Fruit fly (Drosophila melanogaster) whole organism, embryonic: ENCODE measurements around the gene MESR6.

Experiments
- ATbp ChIP-seq: fragments of 200-800 bp; sonication (Bioruptor generic); optimal IDR thresholded peaks from 2 replicates; lab custom pipeline; 2017; ENCODE audit warnings: missing biosample characterization, mild to moderate bottlenecking, missing genetic modification characterization, missing genetic modification reagents
- Asciz ChIP-seq: fragments of 200-800 bp; sonication (Bioruptor generic); optimal IDR thresholded peaks from 2 replicates; lab custom pipeline; 2017; ENCODE audit warnings: missing biosample characterization, mild to moderate bottlenecking, missing genetic modification characterization, missing genetic modification reagents
- CG10147 ChIP-seq: fragments of 200-800 bp; sonication (Bioruptor generic); optimal IDR thresholded peaks from 2 replicates; lab custom pipeline; 2019; ENCODE audit warnings: missing biosample characterization, mild to moderate bottlenecking, missing genetic modification characterization, moderate library complexity
- CG10209 ChIP-seq: fragments of 200-800 bp; sonication (Bioruptor generic); optimal IDR thresholded peaks from 3 replicates; lab custom pipeline; 2017; ENCODE audit warnings: missing biosample characterization, mild to moderate bottlenecking, missing genetic modification characterization, missing genetic modification reagents
- CG10267 ChIP-seq: fragments of 200-800 bp; sonication (Bioruptor generic); optimal IDR thresholded peaks from 2 replicates; lab custom pipeline; 2018; ENCODE audit warnings: missing biosample characterization, mild to moderate bottlenecking, missing genetic modification characterization, moderate library complexity
- CG10366 ChIP-seq: fragments of 200-800 bp; sonication (Bioruptor generic); IDR thresholded peaks from 2 replicates; pipeline ENCODE4 v1.3.6; 2022; ENCODE audit warnings: missing biosample characterization, missing genetic modification characterization
- CG10431 ChIP-seq: fragments of 200-800 bp; sonication (Bioruptor generic); optimal IDR thresholded peaks from 3 replicates; lab custom pipeline; 2018; ENCODE audit warnings: missing biosample characterization, mild to moderate bottlenecking, missing genetic modification characterization
- CG12299 ChIP-seq: fragments of 200-800 bp; sonication (Bioruptor generic); optimal IDR thresholded peaks from 2 replicates; lab custom pipeline; 2018; ENCODE audit warnings: missing biosample characterization, mild to moderate bottlenecking, missing genetic modification characterization
- CG15601 ChIP-seq: fragments of 200-800 bp; sonication (Bioruptor generic); optimal IDR thresholded peaks from 3 replicates; lab custom pipeline; 2019; ENCODE audit warnings: missing biosample characterization, mild to moderate bottlenecking, missing genetic modification characterization, moderate library complexity
- CG17359 ChIP-seq: fragments of 200-800 bp; sonication (Bioruptor generic); optimal IDR thresholded peaks from 3 replicates; lab custom pipeline; 2018; ENCODE audit warnings: missing biosample characterization, mild to moderate bottlenecking, missing genetic modification characterization, moderate library complexity
- CG17385 ChIP-seq: fragments of 200-800 bp; sonication (Bioruptor generic); optimal IDR thresholded peaks from 3 replicates; lab custom pipeline; 2018; ENCODE audit warnings: missing biosample characterization, mild to moderate bottlenecking, missing genetic modification characterization
- CG17829 ChIP-seq: fragments of 200-800 bp; optimal IDR thresholded peaks from 2 replicates; lab custom pipeline; 2019; ENCODE audit warnings: missing biosample characterization, mild to moderate bottlenecking, missing genetic modification characterization, moderate library complexity
- CG18619 ChIP-seq: fragments of 200-800 bp; sonication (Bioruptor generic); optimal IDR thresholded peaks from 3 replicates; lab custom pipeline; 2017; ENCODE audit warnings: missing biosample characterization, mild to moderate bottlenecking, missing genetic modification characterization
- CG2712 ChIP-seq: fragments of 200-800 bp; optimal IDR thresholded peaks from 3 replicates; lab custom pipeline; 2019; ENCODE audit warnings: missing biosample characterization, mild to moderate bottlenecking, missing genetic modification characterization, moderate library complexity
- CG30403 ChIP-seq: fragments of 200-800 bp; sonication (Bioruptor generic); optimal IDR thresholded peaks from 3 replicates; lab custom pipeline; 2016; ENCODE audit warnings: missing biosample characterization, missing genetic modification characterization
- CG33213 ChIP-seq: fragments of 200-800 bp; sonication (Bioruptor generic); optimal IDR thresholded peaks from 3 replicates; lab custom pipeline; 2016; ENCODE audit warnings: missing biosample characterization, missing genetic modification characterization
- CG3407 ChIP-seq: fragments of 200-800 bp; sonication (Bioruptor generic); optimal IDR thresholded peaks from 2 replicates; lab custom pipeline; 2018; ENCODE audit warnings: missing biosample characterization, mild to moderate bottlenecking, missing genetic modification characterization
- CG4424 ChIP-seq: fragments of 200-800 bp; sonication (Bioruptor generic); optimal IDR thresholded peaks from 3 replicates; lab custom pipeline; 2016; ENCODE audit warnings: missing biosample characterization, missing genetic modification characterization
- CG6254 ChIP-seq: fragments of 200-800 bp; sonication (Bioruptor generic); optimal IDR thresholded peaks from 3 replicates; lab custom pipeline; 2017; ENCODE audit warnings: mild to moderate bottlenecking, missing biosample characterization, missing genetic modification reagents, missing genetic modification characterization
- CG7839 ChIP-seq: fragments of 200-800 bp; sonication (Bioruptor generic); optimal IDR thresholded peaks from 3 replicates; lab custom pipeline; 2018; ENCODE audit warnings: missing biosample characterization, mild to moderate bottlenecking, missing genetic modification characterization, moderate library complexity
- CG9437 ChIP-seq: fragments of 200-800 bp; sonication (Bioruptor generic); optimal IDR thresholded peaks from 2 replicates; lab custom pipeline; 2018; ENCODE audit warnings: missing biosample characterization, mild to moderate bottlenecking, missing genetic modification characterization
- CG9727 ChIP-seq: fragments of 200-800 bp; sonication (Bioruptor generic); optimal IDR thresholded peaks from 3 replicates; lab custom pipeline; 2017; ENCODE audit warnings: missing biosample characterization, mild to moderate bottlenecking, missing genetic modification characterization
- CoRest ChIP-seq: fragments of 200-800 bp; sonication (Bioruptor generic); optimal IDR thresholded peaks from 3 replicates; lab custom pipeline; 2018; ENCODE audit warnings: missing biosample characterization, mild to moderate bottlenecking, missing genetic modification characterization, moderate library complexity
- Eip74EF ChIP-seq, 2 experiments: fragments of 200-800 bp in 1 of 2; fragments of >200 bp in 1 of 2; sonication (Bioruptor generic) in 1 of 2; optimal IDR thresholded peaks; 2 replicates each; lab custom pipeline; 2017 to 2019; ENCODE audit warnings: missing biosample characterization in 2 of 2, missing genetic modification characterization in 2 of 2, mild to moderate bottlenecking in 1 of 2, moderate library complexity in 1 of 2
- Fer2 ChIP-seq: fragments of 200-800 bp; sonication (Bioruptor generic); optimal IDR thresholded peaks from 2 replicates; lab custom pipeline; 2018; ENCODE audit warnings: missing biosample characterization, mild to moderate bottlenecking, missing genetic modification characterization, moderate library complexity
- Meics ChIP-seq: fragments of 200-800 bp; sonication (Bioruptor generic); optimal IDR thresholded peaks from 2 replicates; lab custom pipeline; 2017; ENCODE audit warnings: missing biosample characterization, mild to moderate bottlenecking, missing genetic modification characterization
- NC2β ChIP-seq: fragments of 200-800 bp; sonication (Bioruptor generic); optimal IDR thresholded peaks from 2 replicates; lab custom pipeline; 2016; ENCODE audit warnings: missing biosample characterization, missing genetic modification characterization
- NK7.1 ChIP-seq: fragments of 200-800 bp; sonication (Bioruptor generic); optimal IDR thresholded peaks from 3 replicates; lab custom pipeline; 2016; ENCODE audit warnings: missing biosample characterization, missing genetic modification characterization
- Opbp ChIP-seq: fragments of 200-800 bp; sonication (Bioruptor generic); IDR thresholded peaks from 3 replicates; pipeline ENCODE4 v1.3.6; 2022; ENCODE audit warnings: missing biosample characterization, missing genetic modification characterization; ENCODE audit not compliant: partially characterized antibody
- Ptx1 ChIP-seq: fragments of 200-800 bp; sonication (Bioruptor generic); IDR thresholded peaks from 2 replicates; pipeline ENCODE4 v1.3.6; 2022; ENCODE audit warnings: missing biosample characterization, missing genetic modification characterization
- Spps ChIP-seq: fragments of 200-800 bp; sonication (Bioruptor generic); optimal IDR thresholded peaks from 2 replicates; lab custom pipeline; 2018; ENCODE audit warnings: missing biosample characterization, mild to moderate bottlenecking, missing genetic modification characterization
- Ssrp ChIP-seq: fragments of 200-800 bp; sonication (Bioruptor generic); optimal IDR thresholded peaks from 2 replicates; lab custom pipeline; 2018; ENCODE audit warnings: missing biosample characterization, mild to moderate bottlenecking, missing genetic modification characterization, moderate library complexity
- Xbp1 ChIP-seq: fragments of 200-800 bp; sonication (Bioruptor generic); optimal IDR thresholded peaks from 3 replicates; lab custom pipeline; 2016; ENCODE audit warnings: missing biosample characterization, mild to moderate bottlenecking, missing genetic modification characterization
- Xrp1 ChIP-seq: fragments of 200-800 bp; sonication (Bioruptor generic); IDR thresholded peaks from 2 replicates; pipeline ENCODE4 v1.3.6; 2022; ENCODE audit warnings: missing biosample characterization, missing genetic modification characterization
- ash1 ChIP-seq: fragments of 200-800 bp; sonication (Bioruptor generic); optimal IDR thresholded peaks from 2 replicates; lab custom pipeline; 2018; ENCODE audit warnings: missing biosample characterization, mild to moderate bottlenecking, missing genetic modification characterization
- az2 ChIP-seq: fragments of 200-800 bp; sonication (Bioruptor generic); optimal IDR thresholded peaks from 3 replicates; lab custom pipeline; 2016; ENCODE audit warnings: missing biosample characterization, missing genetic modification characterization
- bsh ChIP-seq, 2 experiments: fragments of 200-800 bp; sonication (Bioruptor generic); optimal IDR thresholded peaks; 2 replicates each; lab custom pipeline; 2017 to 2018; ENCODE audit warnings: mild to moderate bottlenecking in 2 of 2, missing biosample characterization in 2 of 2, missing genetic modification characterization in 2 of 2, moderate library complexity in 1 of 2
- chinmo ChIP-seq: fragments of 200-800 bp; sonication (Bioruptor generic); IDR thresholded peaks from 4 replicates; pipeline ENCODE4 v1.3.6; 2022; ENCODE audit warnings: missing biosample characterization, missing genetic modification characterization; ENCODE audit not compliant: partially characterized antibody
- dan ChIP-seq: fragments of 200-800 bp; sonication (Bioruptor generic); IDR thresholded peaks from 2 replicates; pipeline ENCODE4 v1.3.6; 2022; ENCODE audit warnings: missing biosample characterization, missing genetic modification characterization
- eve ChIP-seq, 2 experiments: fragments of >200 bp; optimal IDR thresholded peaks; 2 replicates each; lab custom pipeline; 2017; ENCODE audit warnings: missing biosample characterization in 2 of 2, missing genetic modification characterization in 2 of 2
- hkb ChIP-seq, 2 experiments: fragments of 200-800 bp in 1 of 2; fragments of >200 bp in 1 of 2; sonication (Bioruptor generic) in 1 of 2; IDR thresholded peaks in 1 of 2; optimal IDR thresholded peaks in 1 of 2; 2 replicates each; pipeline versions ENCODE4 v1.3.6 to Lab custom; 2017 to 2022; ENCODE audit warnings: missing biosample characterization in 1 of 2, missing genetic modification characterization in 1 of 2
- nau ChIP-seq: fragments of 200-800 bp; sonication (Bioruptor generic); optimal IDR thresholded peaks from 3 replicates; lab custom pipeline; 2017; ENCODE audit warnings: missing biosample characterization, mild to moderate bottlenecking, missing genetic modification characterization, missing genetic modification reagents
- nerfin-1 ChIP-seq: fragments of 200-800 bp; sonication (Bioruptor generic); optimal IDR thresholded peaks from 3 replicates; lab custom pipeline; 2019; ENCODE audit warnings: missing biosample characterization, mild to moderate bottlenecking, missing genetic modification characterization, moderate library complexity
- oc ChIP-seq: fragments of 200-800 bp; sonication (Bioruptor generic); optimal IDR thresholded peaks from 2 replicates; lab custom pipeline; 2018; ENCODE audit warnings: missing biosample characterization, mild to moderate bottlenecking, missing genetic modification characterization, moderate library complexity
- phol ChIP-seq: fragments of 200-800 bp; sonication (Bioruptor generic); optimal IDR thresholded peaks from 3 replicates; lab custom pipeline; 2018; ENCODE audit warnings: missing biosample characterization, mild to moderate bottlenecking, missing genetic modification characterization, moderate library complexity
- sima ChIP-seq: fragments of 200-800 bp; sonication (Bioruptor generic); optimal IDR thresholded peaks from 2 replicates; lab custom pipeline; 2016; ENCODE audit warnings: missing biosample characterization, missing genetic modification characterization
- tap ChIP-seq: fragments of 200-800 bp; optimal IDR thresholded peaks from 3 replicates; lab custom pipeline; 2019; ENCODE audit warnings: missing biosample characterization, mild to moderate bottlenecking, missing genetic modification characterization, moderate library complexity
- trem ChIP-seq: fragments of 200-800 bp; optimal IDR thresholded peaks from 3 replicates; lab custom pipeline; 2019; ENCODE audit warnings: missing biosample characterization, mild to moderate bottlenecking, missing genetic modification characterization, moderate library complexity
- vvl ChIP-seq: fragments of 200-800 bp; sonication (Bioruptor generic); IDR thresholded peaks from 2 replicates; pipeline ENCODE4 v1.3.6; 2022; ENCODE audit warnings: missing biosample characterization, missing genetic modification characterization

Gene MESR6

DNA sequence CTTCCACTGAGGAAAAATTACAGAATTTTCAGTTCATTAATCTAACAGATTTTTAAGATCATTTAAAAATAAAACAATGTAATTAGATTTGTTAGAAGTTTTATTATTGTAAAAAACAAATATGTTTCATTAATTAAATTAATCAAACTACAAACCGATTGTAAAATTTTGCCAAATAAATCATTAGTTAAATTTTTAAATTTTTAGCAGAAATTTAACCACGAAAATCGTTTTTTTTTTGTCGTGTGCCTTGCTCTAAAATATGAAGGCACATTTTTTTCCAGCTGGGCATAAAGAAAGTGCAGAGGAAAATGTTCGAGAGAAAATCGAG lies 18.6 kb upstream of the MESR6 start (continued):
- peak; percentile 6 for TF ChIP-seq tap (tag; lab: Kevin White, UChicago)
- no peak for TF ChIP-seq Fer2 (tag; lab: Kevin White, UChicago)
- peak; percentile 74 for TF ChIP-seq phol
- peak; percentile 1 for TF ChIP-seq CG18619 (GFP tag; lab: Kevin White, UChicago)
- TF ChIP-seq CG3407, result peak; percentile 7
- TF ChIP-seq NK7.1 (GFP tag; lab: Kevin White, UChicago), result no peak
- peak in 1 of 2 experiments; percentile 79 for TF ChIP-seq bsh (GFP tag; optimal IDR thresholded peaks at IDR 0.05; lab: Kevin White, UChicago)
- TF ChIP-seq CG17829, result peak; percentile 54
- TF ChIP-seq Opbp (GFP tag; lab: Robert Waterston, UW), result no peak
- peak; percentile 67 for TF ChIP-seq ATbp (GFP tag; lab: Kevin White, UChicago)
- peak; percentile 64; the same call in 1 of the 2 replicates for TF ChIP-seq Xrp1 (GFP tag; lab: Robert Waterston, UW)
- peak; percentile 8; the same call in 1 of the 2 replicates for TF ChIP-seq vvl (GFP tag; lab: Robert Waterston, UW)
- TF ChIP-seq sima (GFP tag; lab: Kevin White, UChicago), result no peak
- peak; percentile 63 for TF ChIP-seq CG17359 (tag; lab: Kevin White, UChicago)
- peak; percentile 48 for TF ChIP-seq nerfin-1
- TF ChIP-seq CG10366 (GFP tag; lab: Robert Waterston, UW), result no peak
- peak; percentile 27 for TF ChIP-seq CG10209
- TF ChIP-seq NC2β (GFP tag; lab: Kevin White, UChicago), result no peak
- peak in 1 of 2 experiments; percentile 75 for TF ChIP-seq Eip74EF (GFP tag; optimal IDR thresholded peaks at IDR 0.05; lab: Kevin White, UChicago)
- TF ChIP-seq oc, result peak; percentile 39
- TF ChIP-seq CG6254, result peak; percentile 47
- peak; percentile 69 for TF ChIP-seq CG7839 (tag; lab: Kevin White, UChicago)
- TF ChIP-seq CG9437, result peak; percentile 45
- peak; percentile 30 for TF ChIP-seq CG10431
- peak; percentile 81 for TF ChIP-seq CG2712
- TF ChIP-seq nau (GFP tag; lab: Kevin White, UChicago), result no peak
- peak; percentile 15 for TF ChIP-seq CG12299 (tag; lab: Kevin White, UChicago)
- peak; percentile 43 for TF ChIP-seq CG17385 (GFP tag; lab: Kevin White, UChicago)
- TF ChIP-seq CG4424 (GFP tag; lab: Kevin White, UChicago), result peak; percentile 13
- peak; percentile 39 for TF ChIP-seq az2 (GFP tag; lab: Kevin White, UChicago)
- TF ChIP-seq Ssrp, result peak; percentile 74
- TF ChIP-seq CG15601 (tag; lab: Kevin White, UChicago), result peak; percentile 63
- TF ChIP-seq CG10267 (tag; lab: Kevin White, UChicago), result peak; percentile 63
- peak; percentile 47 for TF ChIP-seq Spps
- no peak for TF ChIP-seq ash1 (GFP tag; lab: Kevin White, UChicago)
- TF ChIP-seq Meics (GFP tag; lab: Kevin White, UChicago), result peak; percentile 21
- no peak for TF ChIP-seq hkb (optimal IDR thresholded peaks at IDR 0.05; lab: Kevin White, UChicago)
- peak; percentile 26; the same call in 1 of the 2 replicates for TF ChIP-seq hkb (GFP tag; IDR thresholded peaks at IDR 0.05; lab: Robert Waterston, UW)
- TF ChIP-seq CG33213 (GFP tag; lab: Kevin White, UChicago), result no peak
- peak; percentile 56 for TF ChIP-seq CG30403
- TF ChIP-seq Ptx1, result peak; percentile 42; the same call in 1 of the 2 replicates
- peak; percentile 34 for TF ChIP-seq Xbp1 (GFP tag; lab: Kevin White, UChicago)
- TF ChIP-seq eve (GFP tag; optimal IDR thresholded peaks at IDR 0.05; lab: Kevin White, UChicago), result peak in 1 of 2 experiments; percentile 69
- TF ChIP-seq Asciz (GFP tag; lab: Kevin White, UChicago), result peak; percentile 30
- no peak for TF ChIP-seq dan (GFP tag; lab: Robert Waterston, UW)
- TF ChIP-seq CoRest, result peak; percentile 71
- TF ChIP-seq CG10147 (GFP tag; lab: Kevin White, UChicago), result no peak
- TF ChIP-seq chinmo (GFP tag; lab: Robert Waterston, UW), result no peak
- peak; percentile 10 for TF ChIP-seq CG9727 (GFP tag; lab: Kevin White, UChicago)
- TF ChIP-seq trem, result peak; percentile 46
